Fruit fly (Drosophila melanogaster) whole organism, embryonic: ENCODE results near the gene Indy-2.

Experiments used
- Abd-B ChIP-seq: fragments of 200-800 bp; sonication (Bioruptor generic); optimal IDR thresholded peaks from 2 replicates; lab custom pipeline; 2018; ENCODE audit warnings: missing biosample characterization, mild to moderate bottlenecking, missing genetic modification characterization, moderate library complexity
- Ada2b ChIP-seq: fragments of 200-800 bp; sonication (Bioruptor generic); IDR thresholded peaks from 2 replicates; pipeline ENCODE4 v1.3.6; 2022; ENCODE audit warnings: missing biosample characterization, missing genetic modification characterization
- Antp ChIP-seq: fragments of 200-800 bp; sonication (Bioruptor generic); optimal IDR thresholded peaks from 3 replicates; lab custom pipeline; 2016; ENCODE audit warnings: missing biosample characterization, missing genetic modification characterization
- Atf6 ChIP-seq: fragments of 200-800 bp; sonication (Bioruptor generic); IDR thresholded peaks from 2 replicates; pipeline ENCODE4 v1.3.6; 2022; ENCODE audit warnings: missing biosample characterization, missing genetic modification characterization
- CG10274 ChIP-seq: fragments of 200-800 bp; sonication (Bioruptor generic); optimal IDR thresholded peaks from 3 replicates; lab custom pipeline; 2017; ENCODE audit warnings: missing biosample characterization, mild to moderate bottlenecking, missing genetic modification characterization
- CG11723 ChIP-seq: fragments of 200-800 bp; sonication (Bioruptor generic); optimal IDR thresholded peaks from 2 replicates; lab custom pipeline; 2017; ENCODE audit warnings: missing biosample characterization, mild to moderate bottlenecking, missing genetic modification characterization
- CG12155 ChIP-seq: fragments of 200-800 bp; sonication (Bioruptor generic); optimal IDR thresholded peaks from 3 replicates; lab custom pipeline; 2016; ENCODE audit warnings: missing biosample characterization, missing genetic modification characterization
- CG12299 ChIP-seq: fragments of 200-800 bp; sonication (Bioruptor generic); optimal IDR thresholded peaks from 2 replicates; lab custom pipeline; 2018; ENCODE audit warnings: missing biosample characterization, mild to moderate bottlenecking, missing genetic modification characterization
- CG1233 ChIP-seq: fragments of 200-800 bp; sonication (Bioruptor generic); optimal IDR thresholded peaks from 4 replicates; lab custom pipeline; 2018; ENCODE audit warnings: missing biosample characterization, mild to moderate bottlenecking, missing genetic modification characterization
- CG12659 ChIP-seq: fragments of 200-800 bp; sonication (Bioruptor generic); optimal IDR thresholded peaks from 3 replicates; lab custom pipeline; 2017; ENCODE audit warnings: mild to moderate bottlenecking, missing biosample characterization, missing genetic modification reagents, missing genetic modification characterization
- CG12744 ChIP-seq: fragments of 200-800 bp; sonication (Bioruptor generic); optimal IDR thresholded peaks from 2 replicates; lab custom pipeline; 2016; ENCODE audit warnings: missing biosample characterization, missing genetic modification characterization
- CG13894 ChIP-seq: fragments of 200-800 bp; sonication (Bioruptor generic); optimal IDR thresholded peaks from 3 replicates; lab custom pipeline; 2018; ENCODE audit warnings: missing biosample characterization, mild to moderate bottlenecking, missing genetic modification characterization, moderate library complexity
- CG17912 ChIP-seq: fragments of 200-800 bp; sonication (Bioruptor generic); optimal IDR thresholded peaks from 2 replicates; lab custom pipeline; 2018; ENCODE audit warnings: missing biosample characterization, mild to moderate bottlenecking, missing genetic modification characterization
- CG1832 ChIP-seq: fragments of 200-800 bp; sonication (Bioruptor generic); optimal IDR thresholded peaks from 2 replicates; lab custom pipeline; 2017; ENCODE audit warnings: missing biosample characterization, mild to moderate bottlenecking, missing genetic modification characterization, inconsistent platforms
- CG2120 ChIP-seq: fragments of 200-800 bp; sonication (Bioruptor generic); optimal IDR thresholded peaks from 3 replicates; lab custom pipeline; 2016; ENCODE audit warnings: missing biosample characterization, missing genetic modification characterization
- CG2875 ChIP-seq: fragments of 200-800 bp; sonication (Bioruptor generic); optimal IDR thresholded peaks from 2 replicates; lab custom pipeline; 2017; ENCODE audit warnings: missing biosample characterization, mild to moderate bottlenecking, missing genetic modification characterization, missing genetic modification reagents
- CG31224 ChIP-seq: fragments of 200-800 bp; sonication (Bioruptor generic); IDR thresholded peaks from 2 replicates; pipeline ENCODE4 v1.3.6; 2022; ENCODE audit warnings: missing biosample characterization, missing genetic modification characterization
- CG31441 ChIP-seq: fragments of 200-800 bp; sonication (Bioruptor generic); IDR thresholded peaks from 2 replicates; pipeline ENCODE4 v1.3.6; 2022; ENCODE audit warnings: missing biosample characterization, missing genetic modification characterization
- CG32767 ChIP-seq: fragments of 200-800 bp; sonication (Bioruptor generic); IDR thresholded peaks from 2 replicates; pipeline ENCODE4 v1.3.6; 2022; ENCODE audit warnings: missing biosample characterization, missing genetic modification characterization
- CG3281 ChIP-seq: fragments of 200-800 bp; sonication (Bioruptor generic); optimal IDR thresholded peaks from 3 replicates; lab custom pipeline; 2017; ENCODE audit warnings: missing biosample characterization, mild to moderate bottlenecking, missing genetic modification characterization
- CG3995 ChIP-seq: fragments of 200-800 bp; sonication (Bioruptor generic); optimal IDR thresholded peaks from 3 replicates; lab custom pipeline; 2016; ENCODE audit warnings: missing biosample characterization, missing genetic modification characterization
- CG5245 ChIP-seq: fragments of 200-800 bp; sonication (Bioruptor generic); optimal IDR thresholded peaks from 3 replicates; lab custom pipeline; 2016; ENCODE audit warnings: missing biosample characterization, missing genetic modification characterization
- CG6689 ChIP-seq: fragments of 200-800 bp; sonication (Bioruptor generic); IDR thresholded peaks from 2 replicates; pipeline ENCODE4 v1.3.6; 2022; ENCODE audit warnings: missing biosample characterization, missing genetic modification characterization
- CG6791 ChIP-seq: fragments of 200-800 bp; sonication (Bioruptor generic); IDR thresholded peaks from 3 replicates; pipeline ENCODE4 v1.3.6; 2022; ENCODE audit warnings: missing biosample characterization, missing genetic modification characterization; ENCODE audit not compliant: partially characterized antibody
- CG7786 ChIP-seq: fragments of 200-800 bp; sonication (Bioruptor generic); optimal IDR thresholded peaks from 2 replicates; lab custom pipeline; 2016; ENCODE audit warnings: missing biosample characterization, missing genetic modification characterization
- CG8290 ChIP-seq, 3 experiments: fragments of 200-800 bp; sonication (Bioruptor generic); optimal IDR thresholded peaks; 2 replicates each; lab custom pipeline; 2016 to 2019; ENCODE audit warnings: missing biosample characterization in 3 of 3, missing genetic modification characterization in 3 of 3, mild to moderate bottlenecking in 2 of 3, moderate library complexity in 1 of 3
- CG8944 ChIP-seq: fragments of 200-800 bp; sonication (Bioruptor generic); optimal IDR thresholded peaks from 3 replicates; lab custom pipeline; 2016; ENCODE audit warnings: missing biosample characterization, missing genetic modification characterization
- Chrac-16 ChIP-seq: fragments of 200-800 bp; sonication (Bioruptor generic); optimal IDR thresholded peaks from 3 replicates; lab custom pipeline; 2016; ENCODE audit warnings: missing biosample characterization, missing genetic modification characterization
- CoRest ChIP-seq: fragments of 200-800 bp; sonication (Bioruptor generic); optimal IDR thresholded peaks from 3 replicates; lab custom pipeline; 2018; ENCODE audit warnings: missing biosample characterization, mild to moderate bottlenecking, missing genetic modification characterization, moderate library complexity
- Dek ChIP-seq: fragments of 200-800 bp; sonication (Bioruptor generic); optimal IDR thresholded peaks from 3 replicates; lab custom pipeline; 2019; ENCODE audit warnings: missing biosample characterization, mild to moderate bottlenecking, missing genetic modification characterization, moderate library complexity
- Dip2 ChIP-seq: fragments of 200-800 bp; sonication (Bioruptor generic); IDR thresholded peaks from 2 replicates; pipeline ENCODE4 v1.3.6; 2022; ENCODE audit warnings: missing biosample characterization, missing genetic modification characterization
- ERR ChIP-seq: fragments of 200-800 bp; sonication (Bioruptor generic); optimal IDR thresholded peaks from 2 replicates; lab custom pipeline; 2016; ENCODE audit warnings: missing biosample characterization, missing genetic modification characterization
- Hmx ChIP-seq: fragments of 200-800 bp; sonication (Bioruptor generic); optimal IDR thresholded peaks from 2 replicates; lab custom pipeline; 2016; ENCODE audit warnings: missing biosample characterization, missing genetic modification characterization
- Mes4 ChIP-seq: fragments of 200-800 bp; sonication (Bioruptor generic); optimal IDR thresholded peaks from 2 replicates; lab custom pipeline; 2016; ENCODE audit warnings: missing biosample characterization, missing genetic modification characterization
- Nf-YA ChIP-seq: fragments of 200-800 bp; sonication (Bioruptor generic); IDR thresholded peaks from 2 replicates; pipeline ENCODE4 v1.3.6; 2022; ENCODE audit warnings: missing biosample characterization, missing genetic modification characterization
- Ptx1 ChIP-seq: fragments of 200-800 bp; sonication (Bioruptor generic); IDR thresholded peaks from 2 replicates; pipeline ENCODE4 v1.3.6; 2022; ENCODE audit warnings: missing biosample characterization, missing genetic modification characterization
- Ravus ChIP-seq: fragments of 200-800 bp; sonication (Bioruptor generic); IDR thresholded peaks from 2 replicates; pipeline ENCODE4 v1.3.6; 2022; ENCODE audit warnings: missing biosample characterization, missing genetic modification characterization
- Rx ChIP-seq: fragments of 200-800 bp; sonication (Bioruptor generic); IDR thresholded peaks from 2 replicates; pipeline ENCODE4 v1.3.6; 2022; ENCODE audit warnings: missing biosample characterization, missing genetic modification characterization
- al ChIP-seq: fragments of 200-800 bp; sonication (Bioruptor generic); IDR thresholded peaks from 2 replicates; pipeline ENCODE4 v1.3.6; 2022; ENCODE audit warnings: missing biosample characterization, missing genetic modification characterization
- br ChIP-seq: fragments of >200 bp; optimal IDR thresholded peaks from 2 replicates; lab custom pipeline; 2017
- fd102C ChIP-seq: fragments of 200-800 bp; sonication (Bioruptor generic); optimal IDR thresholded peaks from 2 replicates; lab custom pipeline; 2018; ENCODE audit warnings: missing biosample characterization, mild to moderate bottlenecking, missing genetic modification characterization, moderate library complexity
- gfzf ChIP-seq: fragments of 200-800 bp; sonication (Bioruptor generic); optimal IDR thresholded peaks from 2 replicates; lab custom pipeline; 2016; ENCODE audit warnings: missing biosample characterization, mild to moderate bottlenecking, missing genetic modification characterization, moderate library complexity
- gsb-n ChIP-seq: fragments of 200-800 bp; sonication (Bioruptor generic); optimal IDR thresholded peaks from 3 replicates; lab custom pipeline; 2018; ENCODE audit warnings: missing biosample characterization, mild to moderate bottlenecking, missing genetic modification characterization
- hb ChIP-seq: fragments of 200-800 bp; sonication (Bioruptor generic); IDR thresholded peaks from 3 replicates; pipeline ENCODE4 v1.3.6; 2022; ENCODE audit warnings: missing biosample characterization, missing genetic modification characterization; ENCODE audit not compliant: partially characterized antibody
- nmo ChIP-seq: fragments of 200-800 bp; sonication (Bioruptor generic); optimal IDR thresholded peaks from 2 replicates; lab custom pipeline; 2018; ENCODE audit warnings: missing biosample characterization, mild to moderate bottlenecking, missing genetic modification characterization, moderate library complexity
- pita ChIP-seq: fragments of 200-800 bp; sonication (Bioruptor generic); optimal IDR thresholded peaks from 2 replicates; lab custom pipeline; 2017; ENCODE audit warnings: missing biosample characterization, mild to moderate bottlenecking, missing genetic modification characterization
- salm ChIP-seq: fragments of 200-800 bp; sonication (Bioruptor generic); optimal IDR thresholded peaks from 2 replicates; lab custom pipeline; 2018; ENCODE audit warnings: missing biosample characterization, mild to moderate bottlenecking, missing genetic modification characterization
- slbo ChIP-seq: fragments of 200-800 bp; sonication (Bioruptor generic); IDR thresholded peaks from 2 replicates; pipeline ENCODE4 v1.3.6; 2022; ENCODE audit warnings: missing biosample characterization, missing genetic modification characterization
- sna ChIP-seq: fragments of 200-800 bp; sonication (Bioruptor generic); IDR thresholded peaks from 2 replicates; pipeline ENCODE4 v1.3.6; 2022; ENCODE audit warnings: missing biosample characterization, missing genetic modification characterization; ENCODE audit not compliant: partially characterized antibody
- tll ChIP-seq, 2 experiments: fragments of 200-800 bp in 1 of 2; fragments of >200 bp in 1 of 2; sonication (Bioruptor generic) in 1 of 2; optimal IDR thresholded peaks; 2 replicates each; lab custom pipeline; 2017 to 2019; ENCODE audit warnings: missing biosample characterization in 2 of 2, missing genetic modification characterization in 2 of 2, mild to moderate bottlenecking in 1 of 2, moderate library complexity in 1 of 2
- ttk ChIP-seq: fragments of 200-800 bp; sonication (Bioruptor generic); IDR thresholded peaks from 2 replicates; pipeline ENCODE4 v2.1.2; 2022; ENCODE audit warnings: missing biosample characterization, missing genetic modification characterization

The Indy-2 gene

DNA sequence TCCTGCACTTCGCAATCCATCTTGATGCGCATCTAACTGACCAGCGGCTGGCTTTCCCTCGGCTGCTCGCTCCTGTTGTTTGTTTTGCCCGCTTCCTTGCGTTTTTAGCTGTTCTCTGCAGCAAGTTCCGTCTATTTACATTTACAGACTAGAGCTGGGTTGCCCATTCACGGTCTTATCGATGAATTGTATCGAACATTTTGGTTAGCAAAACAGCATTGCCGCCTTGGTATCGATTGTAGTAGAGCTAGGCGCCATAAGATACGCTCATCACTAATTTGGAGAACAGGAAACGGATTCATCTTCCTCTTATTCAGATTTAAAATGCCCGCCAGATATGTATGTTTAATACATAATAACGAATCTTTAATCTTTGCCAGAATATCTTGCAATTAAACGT lies 6.7 kb upstream of the Indy-2 start, which contains the start of gene Regnase-1 (continued):
- TF ChIP-seq sna (GFP tag; lab: Robert Waterston, UW), result peak; percentile 95
- TF ChIP-seq CG32767 (GFP tag; lab: Robert Waterston, UW), result peak; percentile 82
- peak; percentile 89 for TF ChIP-seq Atf6 (GFP tag; lab: Robert Waterston, UW)
- TF ChIP-seq CG1233 (GFP tag; lab: Kevin White, UChicago), result peak; percentile 96
- TF ChIP-seq nmo (GFP tag; lab: Kevin White, UChicago), result peak; percentile 87
- TF ChIP-seq CG17912, result peak; percentile 97
- peak; percentile 72 for TF ChIP-seq al
- peak; percentile 94 for TF ChIP-seq CG2875 (GFP tag; lab: Kevin White, UChicago)
- TF ChIP-seq CG8290 (GFP tag; optimal IDR thresholded peaks at IDR 0.05; lab: Kevin White, UChicago), result peak; percentile 91
- peak; percentile 87 to 97 for TF ChIP-seq CG8290 (tag; optimal IDR thresholded peaks at IDR 0.05; lab: Kevin White, UChicago)
- peak; percentile 75 for TF ChIP-seq CG12155 (GFP tag; lab: Kevin White, UChicago)
- peak; percentile 73 for TF ChIP-seq Antp (GFP tag; lab: Kevin White, UChicago)
- TF ChIP-seq br (lab: Kevin White, UChicago), result no peak
- peak; percentile 16 for TF ChIP-seq Abd-B (GFP tag; lab: Kevin White, UChicago)
- peak; percentile 82 for TF ChIP-seq ttk (GFP tag; lab: Robert Waterston, UW)
- TF ChIP-seq CG6689 (GFP tag; lab: Robert Waterston, UW), result peak; percentile 79
- TF ChIP-seq CoRest, result peak; percentile 93
- peak; percentile 83 for TF ChIP-seq CG2120 (GFP tag; lab: Kevin White, UChicago)
- peak; percentile 35; the same call in 1 of the 2 replicates for TF ChIP-seq Ravus
- TF ChIP-seq CG10274 (GFP tag; lab: Kevin White, UChicago), result peak; percentile 79
- TF ChIP-seq Dek (tag; lab: Kevin White, UChicago), result peak; percentile 80
- peak; percentile 78 for TF ChIP-seq CG7786 (GFP tag; lab: Kevin White, UChicago)
- TF ChIP-seq pita (GFP tag; lab: Kevin White, UChicago), result no peak
- TF ChIP-seq CG6791 (GFP tag; lab: Robert Waterston, UW), result peak; percentile 98
- peak; percentile 92 for TF ChIP-seq Mes4 (GFP tag; lab: Kevin White, UChicago)
- TF ChIP-seq CG5245 (GFP tag; lab: Kevin White, UChicago), result peak; percentile 81
- TF ChIP-seq CG31441 (GFP tag; lab: Robert Waterston, UW), result peak; percentile 94
- TF ChIP-seq CG1832, result no peak
- TF ChIP-seq CG12659 (GFP tag; lab: Kevin White, UChicago), result peak; percentile 95
- TF ChIP-seq tll (GFP tag; optimal IDR thresholded peaks at IDR 0.05; lab: Kevin White, UChicago), result no peak
- TF ChIP-seq hb (GFP tag; lab: Robert Waterston, UW), result peak; percentile 93
- peak; percentile 59 for TF ChIP-seq Chrac-16 (GFP tag; lab: Kevin White, UChicago)
- TF ChIP-seq Hmx, result no peak
- TF ChIP-seq Rx (GFP tag; lab: Robert Waterston, UW), result peak; percentile 84
- TF ChIP-seq CG11723 (GFP tag; lab: Kevin White, UChicago), result peak; percentile 89
- TF ChIP-seq slbo (GFP tag; lab: Robert Waterston, UW), result peak; percentile 79
- peak; percentile 93 for TF ChIP-seq salm (tag; lab: Kevin White, UChicago)
- peak; percentile 84 for TF ChIP-seq CG31224 (GFP tag; lab: Robert Waterston, UW)
- TF ChIP-seq Nf-YA (GFP tag; lab: Robert Waterston, UW), result peak; percentile 82
- peak; percentile 80 for TF ChIP-seq Ptx1
- TF ChIP-seq CG13894 (tag; lab: Kevin White, UChicago), result peak; percentile 92
- peak; percentile 95 for TF ChIP-seq CG3281 (GFP tag; lab: Kevin White, UChicago)
- peak; percentile 79 for TF ChIP-seq CG3995 (GFP tag; lab: Kevin White, UChicago)
- peak; percentile 71 for TF ChIP-seq Ada2b (GFP tag; lab: Robert Waterston, UW)
- TF ChIP-seq CG12744, result peak; percentile 90
- TF ChIP-seq Dip2 (GFP tag; lab: Robert Waterston, UW), result no peak
- peak; percentile 94 for TF ChIP-seq gsb-n
- peak; percentile 92 for TF ChIP-seq CG12299
- TF ChIP-seq ERR (GFP tag; lab: Kevin White, UChicago), result peak; percentile 76
- peak; percentile 43 for TF ChIP-seq gfzf (GFP tag; lab: Kevin White, UChicago)
- TF ChIP-seq CG8944 (GFP tag; lab: Kevin White, UChicago), result peak; percentile 60
- TF ChIP-seq fd102C (GFP tag; lab: Kevin White, UChicago), result peak; percentile 95
